Worm (Caenorhabditis elegans): ENCODE measurements around the gene C08B6.6.

The C08B6.6 gene

ce11 chrV:10111129-10111528, 12.3 kb upstream of the C08B6.6 start:
- no peak for TF ChIP-seq T22C8.4 (GFP tag; IDR thresholded peaks at IDR 0.05)
- no peak for TF ChIP-seq flt-1 (GFP tag; IDR thresholded peaks at IDR 0.05)
- no peak for TF ChIP-seq ztf-23 (GFP tag; IDR thresholded peaks at IDR 0.05)
- no peak for TF ChIP-seq ref-1 (GFP tag; conservative IDR thresholded peaks at IDR 0.05)
- no peak for TF ChIP-seq med-1 (GFP tag; optimal IDR thresholded peaks at IDR 0.05; ENCODE audit: insufficient read depth)
- no peak for TF ChIP-seq cog-1 (tag; optimal IDR thresholded peaks at IDR 0.05)
- TF ChIP-seq ztf-29 (GFP tag; IDR thresholded peaks at IDR 0.05), result no peak
- TF ChIP-seq tab-1 (GFP tag; IDR thresholded peaks at IDR 0.05), result no peak
- TF ChIP-seq klf-2 (GFP tag; conservative IDR thresholded peaks at IDR 0.05), result no peak

- TF ChIP-seq ztf-23 (GFP tag; IDR thresholded peaks at IDR 0.05) (no peak), flt-1 (GFP tag; IDR thresholded peaks at IDR 0.05) (no peak), klf-2 (GFP tag; conservative IDR thresholded peaks at IDR 0.05) (no peak), tab-1 (GFP tag; IDR thresholded peaks at IDR 0.05) (no peak), med-1 (GFP tag; optimal IDR thresholded peaks at IDR 0.05; ENCODE audit: insufficient read depth) (no peak), T22C8.4 (GFP tag; IDR thresholded peaks at IDR 0.05) (no peak), ztf-29 (GFP tag; IDR thresholded peaks at IDR 0.05) (no peak), ref-1 (GFP tag; conservative IDR thresholded peaks at IDR 0.05) (no peak), cog-1 (tag; optimal IDR thresholded peaks at IDR 0.05) (no peak)
Observed at ce11 chrV:10112187-10112586, 11.2 kb upstream of the C08B6.6 start, which contains the start of gene C08B6.3. Gene C08B6.3 (minus strand): TSS chrV:10112287.

- TF ChIP-seq cog-1 (tag; optimal IDR thresholded peaks at IDR 0.05) (no peak), med-1 (GFP tag; optimal IDR thresholded peaks at IDR 0.05; ENCODE audit: insufficient read depth) (no peak), flt-1 (GFP tag; IDR thresholded peaks at IDR 0.05) (no peak), T22C8.4 (GFP tag; IDR thresholded peaks at IDR 0.05) (no peak), ref-1 (GFP tag; conservative IDR thresholded peaks at IDR 0.05) (no peak), tab-1 (GFP tag; IDR thresholded peaks at IDR 0.05) (no peak), ztf-29 (GFP tag; IDR thresholded peaks at IDR 0.05) (no peak), ztf-23 (GFP tag; IDR thresholded peaks at IDR 0.05) (no peak), klf-2 (GFP tag; conservative IDR thresholded peaks at IDR 0.05) (no peak)
Observed at ce11 chrV:10114329-10114728, 9.1 kb upstream of the C08B6.6 start, which contains the start of gene cht-5. Gene cht-5 (plus strand): TSS chrV:10114629.

- no peak for TF ChIP-seq klf-2 (GFP tag; conservative IDR thresholded peaks at IDR 0.05)
- TF ChIP-seq T22C8.4 (GFP tag; IDR thresholded peaks at IDR 0.05), result no peak
- no peak for TF ChIP-seq flt-1 (GFP tag; IDR thresholded peaks at IDR 0.05)
- TF ChIP-seq med-1 (GFP tag; optimal IDR thresholded peaks at IDR 0.05; ENCODE audit: insufficient read depth), result no peak
- TF ChIP-seq ref-1 (GFP tag; conservative IDR thresholded peaks at IDR 0.05), result no peak
- no peak for TF ChIP-seq tab-1 (GFP tag; IDR thresholded peaks at IDR 0.05)
- TF ChIP-seq cog-1 (tag; optimal IDR thresholded peaks at IDR 0.05), result no peak
Observed at ce11 chrV:10117465-10117864, 6.0 kb upstream of the C08B6.6 start, which contains the start of gene C08B6.5. Gene C08B6.5 (plus strand): TSS chrV:10117765.

- TF ChIP-seq ztf-29 (GFP tag; IDR thresholded peaks at IDR 0.05) (no peak), ref-1 (GFP tag; conservative IDR thresholded peaks at IDR 0.05) (no peak), tab-1 (GFP tag; IDR thresholded peaks at IDR 0.05) (no peak), med-1 (GFP tag; optimal IDR thresholded peaks at IDR 0.05; ENCODE audit: insufficient read depth) (no peak), klf-2 (GFP tag; conservative IDR thresholded peaks at IDR 0.05) (no peak), ztf-23 (GFP tag; IDR thresholded peaks at IDR 0.05) (no peak), T22C8.4 (GFP tag; IDR thresholded peaks at IDR 0.05) (no peak), flt-1 (GFP tag; IDR thresholded peaks at IDR 0.05) (no peak), cog-1 (tag; optimal IDR thresholded peaks at IDR 0.05) (no peak)
Observed at ce11 chrV:10120898-10121297, 2.5 kb upstream of the C08B6.6 start, which contains the start of gene srxa-18. Gene srxa-18 (minus strand): TSS chrV:10120997.

ce11 chrV:10122670-10123069, 754 bp upstream of the C08B6.6 start, which contains the start of gene srxa-19:
Gene srxa-19 (minus strand): TSS chrV:10122770.
- TF ChIP-seq T22C8.4 (GFP tag; IDR thresholded peaks at IDR 0.05) (no peak), klf-2 (GFP tag; conservative IDR thresholded peaks at IDR 0.05) (no peak), ref-1 (GFP tag; conservative IDR thresholded peaks at IDR 0.05) (no peak), flt-1 (GFP tag; IDR thresholded peaks at IDR 0.05) (no peak), cog-1 (tag; optimal IDR thresholded peaks at IDR 0.05) (no peak), ztf-23 (GFP tag; IDR thresholded peaks at IDR 0.05) (no peak), ztf-29 (GFP tag; IDR thresholded peaks at IDR 0.05) (no peak), tab-1 (GFP tag; IDR thresholded peaks at IDR 0.05) (no peak), med-1 (GFP tag; optimal IDR thresholded peaks at IDR 0.05; ENCODE audit: insufficient read depth) (no peak)

ce11 chrV:10124799-10125548, 1.6 kb downstream of the C08B6.6 start, which contains the start of gene C08B6.10:
Gene C08B6.10 (plus strand): TSS chrV:10125498.
- TF ChIP-seq ref-1 (GFP tag; conservative IDR thresholded peaks at IDR 0.05), result no peak
- TF ChIP-seq cog-1 (tag; optimal IDR thresholded peaks at IDR 0.05), result no peak
- no peak for TF ChIP-seq ztf-29 (GFP tag; IDR thresholded peaks at IDR 0.05)
- no peak for TF ChIP-seq T22C8.4 (GFP tag; IDR thresholded peaks at IDR 0.05)
- TF ChIP-seq klf-2 (GFP tag; conservative IDR thresholded peaks at IDR 0.05), result no peak
- no peak for TF ChIP-seq flt-1 (GFP tag; IDR thresholded peaks at IDR 0.05)
- TF ChIP-seq med-1 (GFP tag; optimal IDR thresholded peaks at IDR 0.05; ENCODE audit: insufficient read depth), result no peak
- no peak for TF ChIP-seq tab-1 (GFP tag; IDR thresholded peaks at IDR 0.05)
- TF ChIP-seq ztf-23 (GFP tag; IDR thresholded peaks at IDR 0.05), result no peak

ce11 chrV:10130195-10130594, 6.8 kb downstream of the C08B6.6 start, which contains the start of gene aos-1:
Gene aos-1 (minus strand): TSS chrV:10130295.
- no peak for TF ChIP-seq flt-1 (GFP tag; IDR thresholded peaks at IDR 0.05)
- no peak for TF ChIP-seq T22C8.4 (GFP tag; IDR thresholded peaks at IDR 0.05)
- no peak for TF ChIP-seq tab-1 (GFP tag; IDR thresholded peaks at IDR 0.05)
- no peak for TF ChIP-seq cog-1 (tag; optimal IDR thresholded peaks at IDR 0.05)
- TF ChIP-seq klf-2 (GFP tag; conservative IDR thresholded peaks at IDR 0.05), result no peak
- no peak for TF ChIP-seq ztf-29 (GFP tag; IDR thresholded peaks at IDR 0.05)

ce11 chrV:10133277-10133676, 9.9 kb downstream of the C08B6.6 start:
- TF ChIP-seq cog-1 (tag; optimal IDR thresholded peaks at IDR 0.05) (no peak), med-1 (GFP tag; optimal IDR thresholded peaks at IDR 0.05; ENCODE audit: insufficient read depth) (no peak), ref-1 (GFP tag; conservative IDR thresholded peaks at IDR 0.05) (no peak)

Data from whole organism, midembryonic.